Comparison of ENCODE assay signal across 6 fruit fly cellular contexts in the genomic region with DNA sequence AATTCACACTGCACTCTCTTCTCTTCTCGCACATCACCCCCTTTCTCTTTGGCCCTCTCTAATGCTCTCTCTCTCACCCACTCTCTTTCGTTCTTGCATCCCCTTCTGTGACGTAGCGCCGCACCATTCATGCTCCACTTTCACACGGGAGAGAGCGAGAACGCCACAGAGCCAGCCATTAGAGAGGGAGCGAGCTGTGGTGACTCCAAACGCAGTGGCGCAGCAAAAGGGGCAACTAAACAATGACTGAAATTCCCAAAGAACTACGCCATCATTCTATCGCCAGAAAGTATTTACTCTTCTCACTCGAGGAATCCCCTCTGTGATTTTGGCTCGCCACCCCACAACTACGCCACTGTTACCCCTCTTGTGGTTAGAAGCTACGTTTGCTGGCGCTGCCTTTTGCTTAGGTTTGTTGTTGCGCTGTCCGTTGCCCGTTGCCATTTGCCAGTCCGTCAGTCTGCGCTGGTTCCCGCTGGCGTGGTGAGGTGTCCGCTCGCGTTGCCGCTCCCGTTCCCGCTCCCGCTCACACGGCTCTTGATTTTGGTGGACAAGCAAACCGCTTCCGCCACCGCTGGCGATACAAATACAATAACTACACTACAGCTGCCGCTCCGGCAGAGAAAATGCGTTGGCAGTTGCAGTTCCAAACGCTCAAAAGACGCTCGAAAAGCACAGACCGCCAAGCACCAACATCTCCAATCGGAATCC.
A peak's percentile ranks its signal among the peaks of the same experiment; 100 is the strongest.
TF ChIP-seq lines count a peak whose summit lies in the region.

No protein-coding gene starts in this region.

- peak; percentile 74 for TF ChIP-seq CTCF in whole organism, embryonic (GFP tag; optimal IDR thresholded peaks at IDR 0.05; lab: Kevin White, UChicago)

TF ChIP-seq in whole organism, 6 proteins besides CTCF, POLR2A, EP300 and RAD21:
- TF ChIP-seq usp (GFP tag; optimal IDR thresholded peaks at IDR 0.05; lab: Kevin White, UChicago) (no peak), psq (optimal IDR thresholded peaks at IDR 0.05; lab: Kevin White, UChicago) (no peak), EcR (GFP tag; optimal IDR thresholded peaks at IDR 0.05; lab: Kevin White, UChicago) (no peak), CG8478 (optimal IDR thresholded peaks at IDR 0.05; lab: Kevin White, UChicago) (no peak), pan (optimal IDR thresholded peaks at IDR 0.05; lab: Kevin White, UChicago) (no peak), Dll (optimal IDR thresholded peaks at IDR 0.05; lab: Kevin White, UChicago) (peak; percentile 68)
TF ChIP-seq in whole organism: peak in this region for 1.

TF ChIP-seq in whole organism, adult, 20 proteins besides CTCF, POLR2A, EP300 and RAD21 (continues in another document):
- TF ChIP-seq pad (GFP tag; optimal IDR thresholded peaks at IDR 0.05; lab: Kevin White, UChicago): peak; percentile 97
- TF ChIP-seq kay (GFP tag; lab: Kevin White, UChicago; ENCODE audit: borderline replicate concordance): no peak
- TF ChIP-seq cic (GFP tag; optimal IDR thresholded peaks at IDR 0.05; lab: Kevin White, UChicago): peak; percentile 91
- TF ChIP-seq CG1620 (GFP tag; optimal IDR thresholded peaks at IDR 0.05; lab: Kevin White, UChicago): peak; percentile 99
- no peak for TF ChIP-seq cnc (optimal IDR thresholded peaks at IDR 0.05; lab: Kevin White, UChicago)
- TF ChIP-seq Clk (GFP tag; optimal IDR thresholded peaks at IDR 0.05; lab: Kevin White, UChicago): peak; percentile 97
- TF ChIP-seq Mnt (GFP tag; optimal IDR thresholded peaks at IDR 0.05; lab: Kevin White, UChicago): peak; percentile 97
- TF ChIP-seq CG12768 (GFP tag; optimal IDR thresholded peaks at IDR 0.05; lab: Kevin White, UChicago): peak; percentile 98
- peak; percentile 96 for TF ChIP-seq tj (GFP tag; optimal IDR thresholded peaks at IDR 0.05; lab: Kevin White, UChicago)
- peak; percentile 97 for TF ChIP-seq CG33017 (tag; optimal IDR thresholded peaks at IDR 0.05; lab: Kevin White, UChicago)
- TF ChIP-seq CG11617 (GFP tag; optimal IDR thresholded peaks at IDR 0.05; lab: Kevin White, UChicago): peak; percentile 98
- peak; percentile 99 for TF ChIP-seq CG7101 (tag; optimal IDR thresholded peaks at IDR 0.05; lab: Kevin White, UChicago)
- peak; percentile 96 for TF ChIP-seq CG5204 (GFP tag; optimal IDR thresholded peaks at IDR 0.05; lab: Kevin White, UChicago)
- TF ChIP-seq CG14711 (tag; optimal IDR thresholded peaks at IDR 0.05; lab: Kevin White, UChicago): peak; percentile 96
- peak; percentile 92 for TF ChIP-seq toe (GFP tag; optimal IDR thresholded peaks at IDR 0.05; lab: Kevin White, UChicago)

TF ChIP-seq in whole organism, embryonic, 481 proteins besides CTCF, POLR2A, EP300 and RAD21 (continues in another document):
- TF ChIP-seq Sin3A (optimal IDR thresholded peaks at IDR 0.05; lab: Kevin White, UChicago) (no peak), Atf-2 (GFP tag; optimal IDR thresholded peaks at IDR 0.05; lab: Kevin White, UChicago) (peak; percentile 98), CG17328 (GFP tag; IDR thresholded peaks at IDR 0.05; lab: Robert Waterston, UW) (peak; percentile 99), slbo (GFP tag; IDR thresholded peaks at IDR 0.05; lab: Robert Waterston, UW) (peak; percentile 100), CG4730 (GFP tag; IDR thresholded peaks at IDR 0.05; lab: Robert Waterston, UW) (peak; percentile 99), CG5953 (GFP tag; IDR thresholded peaks at IDR 0.05; lab: Robert Waterston, UW) (peak; percentile 99), CG3163 (GFP tag; optimal IDR thresholded peaks at IDR 0.05; lab: Kevin White, UChicago) (peak; percentile 97), Xbp1 (GFP tag; optimal IDR thresholded peaks at IDR 0.05; lab: Kevin White, UChicago) (peak; percentile 99), seq (GFP tag; IDR thresholded peaks at IDR 0.05; lab: Robert Waterston, UW) (peak; percentile 99), aop (GFP tag; IDR thresholded peaks at IDR 0.05; lab: Robert Waterston, UW) (peak; percentile 97), CG9932 (GFP tag; IDR thresholded peaks at IDR 0.05; lab: Robert Waterston, UW) (peak; percentile 100), Doc3 (GFP tag; IDR thresholded peaks at IDR 0.05; lab: Robert Waterston, UW; ENCODE audit: partially characterized antibody) (no peak), wek (GFP tag; optimal IDR thresholded peaks at IDR 0.05; lab: Kevin White, UChicago) (peak; percentile 96), bbx (GFP tag; IDR thresholded peaks at IDR 0.05; lab: Robert Waterston, UW; ENCODE audit: partially characterized antibody) (peak; percentile 47; the same call in 1 of the 2 replicates), CG15514 (GFP tag; optimal IDR thresholded peaks at IDR 0.05; lab: Kevin White, UChicago) (peak; percentile 96)

TF ChIP-seq in whole organism, prepupa, 60 proteins besides CTCF, POLR2A, EP300 and RAD21 (continues in another document):
- TF ChIP-seq topi (GFP tag; optimal IDR thresholded peaks at IDR 0.05; lab: Kevin White, UChicago) (peak; percentile 98), CG10669 (GFP tag; optimal IDR thresholded peaks at IDR 0.05; lab: Kevin White, UChicago) (peak; percentile 90), esn (GFP tag; optimal IDR thresholded peaks at IDR 0.05; lab: Kevin White, UChicago) (peak; percentile 99), salr (GFP tag; optimal IDR thresholded peaks at IDR 0.05; lab: Kevin White, UChicago) (peak; percentile 91 to 96), Ets21C (GFP tag; optimal IDR thresholded peaks at IDR 0.05; lab: Kevin White, UChicago) (peak; percentile 98), CG9139 (GFP tag; optimal IDR thresholded peaks at IDR 0.05; lab: Kevin White, UChicago) (peak; percentile 76), Blimp-1 (GFP tag; optimal IDR thresholded peaks at IDR 0.05; lab: Kevin White, UChicago) (peak; percentile 94), Ets96B (tag; optimal IDR thresholded peaks at IDR 0.05; lab: Kevin White, UChicago) (peak; percentile 91), CG3919 (GFP tag; optimal IDR thresholded peaks at IDR 0.05; lab: Kevin White, UChicago) (peak; percentile 99), Eip93F (GFP tag; optimal IDR thresholded peaks at IDR 0.05; lab: Kevin White, UChicago) (peak; percentile 95), CG32006 (GFP tag; optimal IDR thresholded peaks at IDR 0.05; lab: Kevin White, UChicago) (peak; percentile 99), CG15336 (GFP tag; IDR thresholded peaks at IDR 0.05; lab: Robert Waterston, UW) (peak; percentile 99), net (GFP tag; optimal IDR thresholded peaks at IDR 0.05; lab: Kevin White, UChicago) (peak; percentile 98), Lpt (GFP tag; optimal IDR thresholded peaks at IDR 0.05; lab: Kevin White, UChicago) (peak; percentile 99), Gug (GFP tag; IDR thresholded peaks at IDR 0.05; lab: Robert Waterston, UW) (peak; percentile 99), lz (GFP tag; optimal IDR thresholded peaks at IDR 0.05; lab: Kevin White, UChicago) (peak; percentile 99)

TF ChIP-seq in whole organism, pupa, 21 proteins besides CTCF, POLR2A, EP300 and RAD21 (continues in another document):
- TF ChIP-seq D1 (tag; optimal IDR thresholded peaks at IDR 0.05; lab: Kevin White, UChicago): peak; percentile 72
- TF ChIP-seq fd96Ca (GFP tag; IDR thresholded peaks at IDR 0.05; lab: Robert Waterston, UW): peak; percentile 100
- TF ChIP-seq gl (tag; optimal IDR thresholded peaks at IDR 0.05; lab: Kevin White, UChicago): peak; percentile 87
- TF ChIP-seq CG8159 (tag; optimal IDR thresholded peaks at IDR 0.05; lab: Kevin White, UChicago): peak; percentile 87
- peak; percentile 98 for TF ChIP-seq rn (GFP tag; IDR thresholded peaks at IDR 0.05; lab: Robert Waterston, UW)
- TF ChIP-seq CG8301 (tag; optimal IDR thresholded peaks at IDR 0.05; lab: Kevin White, UChicago): peak; percentile 98
- TF ChIP-seq CG15710 (tag; optimal IDR thresholded peaks at IDR 0.05; lab: Kevin White, UChicago): peak; percentile 91
- TF ChIP-seq Ets98B (GFP tag; IDR thresholded peaks at IDR 0.05; lab: Robert Waterston, UW): peak; percentile 100
- peak; percentile 100 for TF ChIP-seq CG4496 (GFP tag; IDR thresholded peaks at IDR 0.05; lab: Robert Waterston, UW)
- TF ChIP-seq CG10348 (GFP tag; IDR thresholded peaks at IDR 0.05; lab: Robert Waterston, UW): peak; percentile 98
- no peak for TF ChIP-seq EcR (GFP tag; optimal IDR thresholded peaks at IDR 0.05; lab: Kevin White, UChicago)
- peak; percentile 96 for TF ChIP-seq Pif1A (GFP tag; optimal IDR thresholded peaks at IDR 0.05; lab: Kevin White, UChicago)
- peak; percentile 98 for TF ChIP-seq CG14655 (GFP tag; optimal IDR thresholded peaks at IDR 0.05; lab: Kevin White, UChicago)
- peak; percentile 95 for TF ChIP-seq Pif1B (GFP tag; optimal IDR thresholded peaks at IDR 0.05; lab: Kevin White, UChicago)
- peak; percentile 89 for TF ChIP-seq CG17806 (tag; optimal IDR thresholded peaks at IDR 0.05; lab: Kevin White, UChicago)
- peak; percentile 92 for TF ChIP-seq CG9948 (tag; optimal IDR thresholded peaks at IDR 0.05; lab: Kevin White, UChicago)
- TF ChIP-seq CG32121 (GFP tag; IDR thresholded peaks at IDR 0.05; lab: Robert Waterston, UW): peak; percentile 99

TF ChIP-seq in whole organism, wandering third instar larva, 38 proteins besides CTCF, POLR2A, EP300 and RAD21 (continues in another document):
- peak; percentile 97 to 100 for TF ChIP-seq foxo (GFP tag; optimal IDR thresholded peaks at IDR 0.05; lab: Kevin White, UChicago)
- TF ChIP-seq Jra (GFP tag; optimal IDR thresholded peaks at IDR 0.05; lab: Kevin White, UChicago): peak; percentile 98
- no peak for TF ChIP-seq Myc (optimal IDR thresholded peaks at IDR 0.05; lab: Kevin White, UChicago)
- TF ChIP-seq Sp1 (GFP tag; optimal IDR thresholded peaks at IDR 0.05; lab: Kevin White, UChicago): peak; percentile 98
- TF ChIP-seq brk (GFP tag; optimal IDR thresholded peaks at IDR 0.05; lab: Kevin White, UChicago): peak; percentile 95
- TF ChIP-seq GATAd (GFP tag; optimal IDR thresholded peaks at IDR 0.05; lab: Kevin White, UChicago): peak; percentile 96
- no peak for TF ChIP-seq Hr78 (GFP tag; optimal IDR thresholded peaks at IDR 0.05; lab: Kevin White, UChicago)
- peak; percentile 96 for TF ChIP-seq Dif (GFP tag; optimal IDR thresholded peaks at IDR 0.05; lab: Kevin White, UChicago; ENCODE audit: partially characterized antibody)
- no peak for TF ChIP-seq pan (optimal IDR thresholded peaks at IDR 0.05; lab: Kevin White, UChicago)
- peak; percentile 99 for TF ChIP-seq br (GFP tag; optimal IDR thresholded peaks at IDR 0.05; lab: Kevin White, UChicago)
- TF ChIP-seq Vsx2 (GFP tag; optimal IDR thresholded peaks at IDR 0.05; lab: Kevin White, UChicago; ENCODE audit: partially characterized antibody): peak; percentile 63
- TF ChIP-seq h (GFP tag; optimal IDR thresholded peaks at IDR 0.05; lab: Kevin White, UChicago): peak; percentile 99
- TF ChIP-seq Dfd (GFP tag; optimal IDR thresholded peaks at IDR 0.05; lab: Kevin White, UChicago): peak; percentile 10
- TF ChIP-seq CG32264 (GFP tag; optimal IDR thresholded peaks at IDR 0.05; lab: Kevin White, UChicago): peak; percentile 98
- peak; percentile 98 for TF ChIP-seq psq (GFP tag; optimal IDR thresholded peaks at IDR 0.05; lab: Kevin White, UChicago)
- peak; percentile 98 for TF ChIP-seq HLH106 (tag; optimal IDR thresholded peaks at IDR 0.05; lab: Kevin White, UChicago)
- peak; percentile 92 for TF ChIP-seq dsf (GFP tag; optimal IDR thresholded peaks at IDR 0.05; lab: Kevin White, UChicago; ENCODE audit: borderline replicate concordance)
- TF ChIP-seq CG9705 (GFP tag; optimal IDR thresholded peaks at IDR 0.05; lab: Kevin White, UChicago): peak; percentile 92
- TF ChIP-seq CrebA (GFP tag; optimal IDR thresholded peaks at IDR 0.05; lab: Kevin White, UChicago; ENCODE audit: borderline replicate concordance): peak; percentile 93
